Fruit fly (Drosophila melanogaster) whole organism, embryonic: ENCODE results near the gene CG43815.

Source experiments
- Aef1 ChIP-seq: fragments of 200-800 bp; sonication (Bioruptor generic); IDR thresholded peaks from 3 replicates; pipeline ENCODE4 v1.3.6; 2022; ENCODE audit warnings: missing biosample characterization, missing genetic modification characterization
- Bteb2 ChIP-seq: fragments of 200-800 bp; sonication (Bioruptor generic); optimal IDR thresholded peaks from 2 replicates; lab custom pipeline; 2016; ENCODE audit warnings: missing biosample characterization, missing genetic modification characterization
- CG10267 ChIP-seq: fragments of 200-800 bp; sonication (Bioruptor generic); optimal IDR thresholded peaks from 2 replicates; lab custom pipeline; 2018; ENCODE audit warnings: missing biosample characterization, mild to moderate bottlenecking, missing genetic modification characterization, moderate library complexity
- CG10543 ChIP-seq: fragments of 200-800 bp; sonication (Bioruptor generic); optimal IDR thresholded peaks from 3 replicates; lab custom pipeline; 2017; ENCODE audit warnings: missing biosample characterization, mild to moderate bottlenecking, missing genetic modification characterization, moderate library complexity
- CG12071 ChIP-seq: fragments of 200-800 bp; sonication (Bioruptor generic); optimal IDR thresholded peaks from 3 replicates; lab custom pipeline; 2018; ENCODE audit warnings: missing biosample characterization, mild to moderate bottlenecking, missing genetic modification characterization
- CG12155 ChIP-seq: fragments of 200-800 bp; sonication (Bioruptor generic); optimal IDR thresholded peaks from 3 replicates; lab custom pipeline; 2016; ENCODE audit warnings: missing biosample characterization, missing genetic modification characterization
- CG13123 ChIP-seq: fragments of 200-800 bp; sonication (Bioruptor generic); optimal IDR thresholded peaks from 2 replicates; lab custom pipeline; 2016; ENCODE audit warnings: missing biosample characterization, missing genetic modification characterization
- CG15011 ChIP-seq: fragments of 200-800 bp; sonication (Bioruptor generic); optimal IDR thresholded peaks from 3 replicates; lab custom pipeline; 2018; ENCODE audit warnings: missing biosample characterization, mild to moderate bottlenecking, missing genetic modification characterization
- CG15073 ChIP-seq: fragments of 200-800 bp; sonication (Bioruptor generic); optimal IDR thresholded peaks from 2 replicates; lab custom pipeline; 2016; ENCODE audit warnings: missing biosample characterization, missing genetic modification characterization
- CG1603 ChIP-seq: fragments of 200-800 bp; sonication (Bioruptor generic); optimal IDR thresholded peaks from 2 replicates; lab custom pipeline; 2019; ENCODE audit warnings: missing biosample characterization, mild to moderate bottlenecking, missing genetic modification characterization, moderate library complexity
- CG16779 ChIP-seq: fragments of 200-800 bp; sonication (Bioruptor generic); IDR thresholded peaks from 2 replicates; pipeline ENCODE4 v1.3.6; 2022; ENCODE audit warnings: missing biosample characterization, missing genetic modification characterization
- CG16863 ChIP-seq: fragments of 200-800 bp; sonication (Bioruptor generic); optimal IDR thresholded peaks from 3 replicates; lab custom pipeline; 2016; ENCODE audit warnings: missing biosample characterization, missing genetic modification characterization
- CG17612 ChIP-seq: fragments of 200-800 bp; sonication (Bioruptor generic); IDR thresholded peaks from 2 replicates; pipeline ENCODE4 v1.3.6; 2022; ENCODE audit warnings: missing biosample characterization, missing genetic modification characterization
- CG2889 ChIP-seq: fragments of 200-800 bp; sonication (Bioruptor generic); IDR thresholded peaks from 3 replicates; pipeline ENCODE4 v1.3.6; 2022; ENCODE audit warnings: missing biosample characterization, missing genetic modification characterization
- CG32532 ChIP-seq: fragments of 200-800 bp; sonication (Bioruptor generic); IDR thresholded peaks from 2 replicates; pipeline ENCODE4 v1.3.6; 2022; ENCODE audit warnings: missing biosample characterization, missing genetic modification characterization
- CG34376 ChIP-seq: fragments of 200-800 bp; sonication (Bioruptor generic); optimal IDR thresholded peaks from 2 replicates; lab custom pipeline; 2018; ENCODE audit warnings: missing biosample characterization, mild to moderate bottlenecking, missing genetic modification characterization
- CG4404 ChIP-seq: fragments of 200-800 bp; sonication (Bioruptor generic); IDR thresholded peaks from 2 replicates; pipeline ENCODE4 v1.3.6; 2022; ENCODE audit warnings: missing biosample characterization, missing genetic modification characterization
- CG5180 ChIP-seq: fragments of 200-800 bp; sonication (Bioruptor generic); optimal IDR thresholded peaks from 3 replicates; lab custom pipeline; 2017; ENCODE audit warnings: missing biosample characterization, missing genetic modification characterization, mild to moderate bottlenecking, moderate library complexity, missing genetic modification reagents
- CG5953 ChIP-seq: fragments of 200-800 bp; sonication (Bioruptor generic); IDR thresholded peaks from 2 replicates; pipeline ENCODE4 v1.3.6; 2022; ENCODE audit warnings: missing biosample characterization, missing genetic modification characterization
- CG6689 ChIP-seq: fragments of 200-800 bp; sonication (Bioruptor generic); IDR thresholded peaks from 2 replicates; pipeline ENCODE4 v1.3.6; 2022; ENCODE audit warnings: missing biosample characterization, missing genetic modification characterization
- CG7271 ChIP-seq: fragments of 200-800 bp; sonication (Bioruptor generic); optimal IDR thresholded peaks from 2 replicates; lab custom pipeline; 2018; ENCODE audit warnings: missing biosample characterization, mild to moderate bottlenecking, missing genetic modification characterization, moderate library complexity
- CG7556 ChIP-seq: fragments of 200-800 bp; sonication (Bioruptor generic); optimal IDR thresholded peaks from 2 replicates; lab custom pipeline; 2017; ENCODE audit warnings: missing biosample characterization, mild to moderate bottlenecking, missing genetic modification characterization
- CG7928 ChIP-seq: fragments of 200-800 bp; sonication (Bioruptor generic); optimal IDR thresholded peaks from 2 replicates; lab custom pipeline; 2017; ENCODE audit warnings: missing biosample characterization, mild to moderate bottlenecking, missing genetic modification characterization
- CG7963 ChIP-seq: fragments of 200-800 bp; sonication (Bioruptor generic); IDR thresholded peaks from 3 replicates; pipeline ENCODE4 v1.3.6; 2022; ENCODE audit warnings: missing biosample characterization, missing genetic modification characterization; ENCODE audit not compliant: partially characterized antibody
- CG8944 ChIP-seq: fragments of 200-800 bp; sonication (Bioruptor generic); optimal IDR thresholded peaks from 3 replicates; lab custom pipeline; 2016; ENCODE audit warnings: missing biosample characterization, missing genetic modification characterization
- CG9932 ChIP-seq: fragments of 200-800 bp; sonication (Bioruptor generic); IDR thresholded peaks from 2 replicates; pipeline ENCODE4 v1.3.6; 2022; ENCODE audit warnings: missing biosample characterization, missing genetic modification characterization
- CTCF ChIP-seq: fragments of 200-800 bp; sonication (Bioruptor generic); optimal IDR thresholded peaks from 2 replicates; lab custom pipeline; 2017; ENCODE audit warnings: missing biosample characterization, mild to moderate bottlenecking, missing genetic modification characterization, moderate library complexity
- CkIIα-i1 ChIP-seq: fragments of 200-800 bp; sonication (Bioruptor generic); IDR thresholded peaks from 2 replicates; pipeline ENCODE4 v1.3.6; 2022; ENCODE audit warnings: missing biosample characterization, missing genetic modification characterization
- D ChIP-seq, 2 experiments: fragments of 200-800 bp in 1 of 2; fragments of >200 bp in 1 of 2; sonication (Bioruptor generic) in 1 of 2; optimal IDR thresholded peaks; 2 replicates in 1 of 2; 3 replicates in 1 of 2; lab custom pipeline; 2017; ENCODE audit warnings: mild to moderate bottlenecking in 1 of 2, missing biosample characterization in 1 of 2, missing genetic modification characterization in 1 of 2, missing genetic modification reagents in 1 of 2
- Dbx ChIP-seq: fragments of 200-800 bp; sonication (Bioruptor generic); IDR thresholded peaks from 3 replicates; pipeline ENCODE4 v1.3.6; 2022; ENCODE audit warnings: missing biosample characterization, missing genetic modification characterization
- Eip74EF ChIP-seq, 2 experiments: fragments of 200-800 bp in 1 of 2; fragments of >200 bp in 1 of 2; sonication (Bioruptor generic) in 1 of 2; optimal IDR thresholded peaks; 2 replicates each; lab custom pipeline; 2017 to 2019; ENCODE audit warnings: missing biosample characterization in 2 of 2, missing genetic modification characterization in 2 of 2, mild to moderate bottlenecking in 1 of 2, moderate library complexity in 1 of 2
- Gug ChIP-seq: fragments of 200-800 bp; sonication (Bioruptor generic); IDR thresholded peaks from 4 replicates; pipeline ENCODE4 v1.3.6; 2022; ENCODE audit warnings: missing biosample characterization, missing genetic modification characterization
- HLH3B ChIP-seq: fragments of 200-800 bp; sonication (Bioruptor generic); IDR thresholded peaks from 2 replicates; pipeline ENCODE4 v1.3.6; 2022; ENCODE audit warnings: missing biosample characterization, missing genetic modification characterization
- HLH4C ChIP-seq: fragments of 200-800 bp; sonication (Bioruptor generic); IDR thresholded peaks from 3 replicates; pipeline ENCODE4 v1.3.6; 2022; ENCODE audit warnings: missing biosample characterization, missing genetic modification characterization; ENCODE audit not compliant: partially characterized antibody
- Mrtf ChIP-seq: fragments of 200-800 bp; sonication (Bioruptor generic); IDR thresholded peaks from 3 replicates; pipeline ENCODE4 v1.3.6; 2022; ENCODE audit warnings: missing biosample characterization, missing genetic modification characterization
- Nf-YA ChIP-seq: fragments of 200-800 bp; sonication (Bioruptor generic); IDR thresholded peaks from 2 replicates; pipeline ENCODE4 v1.3.6; 2022; ENCODE audit warnings: missing biosample characterization, missing genetic modification characterization
- Oaz ChIP-seq: fragments of 200-800 bp; sonication (Bioruptor generic); IDR thresholded peaks from 2 replicates; pipeline ENCODE4 v1.3.6; 2022; ENCODE audit warnings: missing biosample characterization, missing genetic modification characterization
- chinmo ChIP-seq: fragments of 200-800 bp; sonication (Bioruptor generic); IDR thresholded peaks from 4 replicates; pipeline ENCODE4 v1.3.6; 2022; ENCODE audit warnings: missing biosample characterization, missing genetic modification characterization; ENCODE audit not compliant: partially characterized antibody
- croc ChIP-seq: fragments of 200-800 bp; sonication (Bioruptor generic); conservative IDR thresholded peaks from 3 replicates; pipeline ENCODE4 v1.3.6; 2022; ENCODE audit warnings: missing biosample characterization, missing genetic modification characterization
- da ChIP-seq: fragments of 200-800 bp; sonication (Bioruptor generic); optimal IDR thresholded peaks from 2 replicates; lab custom pipeline; 2016; ENCODE audit warnings: missing biosample characterization, missing genetic modification characterization
- disco-r ChIP-seq: fragments of 200-800 bp; sonication (Bioruptor generic); optimal IDR thresholded peaks from 2 replicates; lab custom pipeline; 2016; ENCODE audit warnings: missing biosample characterization, missing genetic modification characterization
- exex ChIP-seq: fragments of 200-800 bp; sonication (Bioruptor generic); optimal IDR thresholded peaks from 4 replicates; lab custom pipeline; 2018; ENCODE audit warnings: missing biosample characterization, mild to moderate bottlenecking, missing genetic modification characterization, moderate library complexity
- grn ChIP-seq: fragments of 200-800 bp; sonication (Bioruptor generic); optimal IDR thresholded peaks from 3 replicates; lab custom pipeline; 2017; ENCODE audit warnings: missing biosample characterization, missing genetic modification characterization
- inv ChIP-seq: fragments of 200-800 bp; sonication (Bioruptor generic); IDR thresholded peaks from 2 replicates; pipeline ENCODE4 v1.3.6; 2022; ENCODE audit warnings: missing biosample characterization, missing genetic modification characterization; ENCODE audit not compliant: partially characterized antibody
- kay ChIP-seq: fragments of 200-800 bp; sonication (Bioruptor generic); optimal IDR thresholded peaks from 2 replicates; lab custom pipeline; 2016; ENCODE audit warnings: missing biosample characterization, missing genetic modification characterization
- pnt ChIP-seq: fragments of 200-800 bp; sonication (Bioruptor generic); optimal IDR thresholded peaks from 3 replicates; lab custom pipeline; 2016; ENCODE audit warnings: missing biosample characterization, missing genetic modification characterization
- repo ChIP-seq: fragments of 200-800 bp; sonication (Bioruptor generic); optimal IDR thresholded peaks from 2 replicates; lab custom pipeline; 2016; ENCODE audit warnings: missing biosample characterization, missing genetic modification characterization
- sd ChIP-seq: fragments of 200-800 bp; sonication (Bioruptor generic); optimal IDR thresholded peaks from 3 replicates; lab custom pipeline; 2018; ENCODE audit warnings: missing biosample characterization, mild to moderate bottlenecking, missing genetic modification characterization, moderate library complexity
- slou ChIP-seq: fragments of 200-800 bp; sonication (Bioruptor generic); optimal IDR thresholded peaks from 3 replicates; lab custom pipeline; 2016; ENCODE audit warnings: missing biosample characterization, missing genetic modification characterization
- zen2 ChIP-seq: fragments of 200-800 bp; sonication (Bioruptor generic); IDR thresholded peaks from 3 replicates; pipeline ENCODE4 v1.3.6; 2022; ENCODE audit warnings: missing biosample characterization, missing genetic modification characterization; ENCODE audit not compliant: partially characterized antibody

Gene CG43815

dm6 chr2L:3545033-3545666, 30.9 kb upstream of the CG43815 start (continued):
- TF ChIP-seq CG16863 (GFP tag; lab: Kevin White, UChicago) (no peak), CG15011 (GFP tag; lab: Kevin White, UChicago) (no peak), CG5180 (no peak), CG34376 (no peak), HLH3B (GFP tag; lab: Robert Waterston, UW) (no peak), CG32532 (GFP tag; lab: Robert Waterston, UW) (peak; percentile 75; the same call in 1 of the 2 replicates), Oaz (GFP tag; lab: Robert Waterston, UW) (no peak), CG7271 (tag; lab: Kevin White, UChicago) (no peak), Bteb2 (GFP tag; lab: Kevin White, UChicago) (no peak), CG15073 (GFP tag; lab: Kevin White, UChicago) (no peak), CG10543 (GFP tag; lab: Kevin White, UChicago) (no peak), CG8944 (GFP tag; lab: Kevin White, UChicago) (no peak), exex (tag; lab: Kevin White, UChicago) (peak; percentile 49), slou (no peak), chinmo (0 out of 4 replicates have a peak, but pooled peaks have one; percentile 53), Nf-YA (GFP tag; lab: Robert Waterston, UW) (peak; percentile 63; the same call in 1 of the 2 replicates), CG5953 (GFP tag; lab: Robert Waterston, UW) (no peak), Dbx (GFP tag; lab: Robert Waterston, UW) (peak; percentile 41; the same call in 1 of the 3 replicates), disco-r (GFP tag; lab: Kevin White, UChicago) (no peak), CG2889 (GFP tag; lab: Robert Waterston, UW) (no peak), HLH4C (GFP tag; lab: Robert Waterston, UW) (peak; percentile 49; the same call in 1 of the 3 replicates), Mrtf (no peak), croc (no peak), sd (tag; lab: Kevin White, UChicago) (no peak), zen2 (peak; percentile 86), Gug (GFP tag; lab: Robert Waterston, UW) (no peak), kay (no peak), D (optimal IDR thresholded peaks at IDR 0.05; lab: Kevin White, UChicago) (no peak), D (GFP tag; optimal IDR thresholded peaks at IDR 0.05; lab: Kevin White, UChicago) (no peak), repo (GFP tag; lab: Kevin White, UChicago) (no peak), CG10267 (tag; lab: Kevin White, UChicago) (no peak), CG17612 (GFP tag; lab: Robert Waterston, UW) (no peak), pnt (GFP tag; lab: Kevin White, UChicago) (no peak), CG7556 (GFP tag; lab: Kevin White, UChicago) (no peak), inv (GFP tag; lab: Robert Waterston, UW) (no peak), CG4404 (no peak), grn (GFP tag; lab: Kevin White, UChicago) (no peak), CG7928 (GFP tag; lab: Kevin White, UChicago) (no peak), CG12071 (GFP tag; lab: Kevin White, UChicago) (no peak), CG13123 (GFP tag; lab: Kevin White, UChicago) (no peak), CG1603 (no peak), Eip74EF (GFP tag; optimal IDR thresholded peaks at IDR 0.05; lab: Kevin White, UChicago) (no peak), CG12155 (GFP tag; lab: Kevin White, UChicago) (no peak), Aef1 (GFP tag; lab: Robert Waterston, UW) (no peak), CG6689 (no peak), CkIIα-i1 (GFP tag; lab: Robert Waterston, UW) (no peak), CG7963 (GFP tag; lab: Robert Waterston, UW) (no peak), CG16779 (GFP tag; lab: Robert Waterston, UW) (no peak), da (GFP tag; lab: Kevin White, UChicago) (no peak), CTCF (peak; percentile 65), CG9932 (GFP tag; lab: Robert Waterston, UW) (peak; percentile 22; the same call in 1 of the 2 replicates)
